Worm (Caenorhabditis elegans): ENCODE results near the gene nspb-12.

Gene nspb-12

ce11 chrIII:5564799-5565198 is 3.8 kb downstream of the nspb-12 start, which contains the start of gene mlc-3:
TSS of gene mlc-3 (plus strand) at chrIII:5565025.
- TF ChIP-seq sma-9 (GFP tag; optimal IDR thresholded peaks at IDR 0.05) (peak; percentile 20), sma-9 (tag; optimal IDR thresholded peaks at IDR 0.05) (no peak), elt-3 (tag; optimal IDR thresholded peaks at IDR 0.05) (no peak), nhr-25 (tag; optimal IDR thresholded peaks at IDR 0.05) (no peak), nhr-129 (tag; optimal IDR thresholded peaks at IDR 0.05) (peak; percentile 25), ama-1 (optimal IDR thresholded peaks at IDR 0.05) (peak; percentile 47), lin-39 (tag; optimal IDR thresholded peaks at IDR 0.05) (no peak), elt-1 (tag; optimal IDR thresholded peaks at IDR 0.05) (no peak), F13H6.1 (tag; optimal IDR thresholded peaks at IDR 0.05) (peak; percentile 49)

- TF ChIP-seq lsy-2 (tag; optimal IDR thresholded peaks at IDR 0.05) (no peak), C34F6.9 (tag; optimal IDR thresholded peaks at IDR 0.05) (no peak), ceh-16 (tag; optimal IDR thresholded peaks at IDR 0.05) (no peak), unc-55 (GFP tag; optimal IDR thresholded peaks at IDR 0.05) (no peak), unc-62 (GFP tag; optimal IDR thresholded peaks at IDR 0.05) (no peak), nhr-21 (tag; optimal IDR thresholded peaks at IDR 0.05) (no peak), sma-9 (GFP tag; optimal IDR thresholded peaks at IDR 0.05) (no peak), sma-9 (tag; optimal IDR thresholded peaks at IDR 0.05) (no peak), mbf-1 (tag; optimal IDR thresholded peaks at IDR 0.05) (no peak), unc-39 (tag; optimal IDR thresholded peaks at IDR 0.05) (no peak), egl-27 (tag; optimal IDR thresholded peaks at IDR 0.05) (no peak), mab-5 (tag; optimal IDR thresholded peaks at IDR 0.05) (no peak), peb-1 (tag; optimal IDR thresholded peaks at IDR 0.05) (no peak), elt-1 (tag; optimal IDR thresholded peaks at IDR 0.05) (no peak), ZK546.5 (tag; optimal IDR thresholded peaks at IDR 0.05) (no peak)
Measured at ce11 chrIII:5564325-5564724, 4.3 kb downstream of the nspb-12 start.

ce11 chrIII:5563680-5564079 is 4.9 kb downstream of the nspb-12 start:
- TF ChIP-seq mbf-1 (tag; optimal IDR thresholded peaks at IDR 0.05) (no peak), ztf-1 (GFP tag; conservative IDR thresholded peaks at IDR 0.05) (no peak), ztf-4 (tag; optimal IDR thresholded peaks at IDR 0.05) (no peak), nhr-129 (tag; optimal IDR thresholded peaks at IDR 0.05) (peak; percentile 76), lsy-2 (tag; optimal IDR thresholded peaks at IDR 0.05) (peak in 1 of 2 experiments; percentile 23), F13H6.1 (tag; optimal IDR thresholded peaks at IDR 0.05) (peak; percentile 70), C34F6.9 (tag; optimal IDR thresholded peaks at IDR 0.05) (peak; percentile 19)

- TF ChIP-seq elt-1 (tag; optimal IDR thresholded peaks at IDR 0.05) = no peak
- TF ChIP-seq zag-1 (tag; optimal IDR thresholded peaks at IDR 0.05) = no peak
- TF ChIP-seq alr-1 (tag; optimal IDR thresholded peaks at IDR 0.05) = no peak
- TF ChIP-seq snpc-4 (tag; optimal IDR thresholded peaks at IDR 0.05) = no peak
- no peak for TF ChIP-seq elt-3 (tag; optimal IDR thresholded peaks at IDR 0.05)
- peak; percentile 31 for TF ChIP-seq ama-1 (optimal IDR thresholded peaks at IDR 0.05)
Measured at ce11 chrIII:5557246-5557819, 11.2 kb downstream of the nspb-12 start, which contains the start of gene rpc-2. TSS of gene rpc-2 (plus strand) at chrIII:5557365.

- TF ChIP-seq sem-4 (tag; optimal IDR thresholded peaks at IDR 0.05) (peak; percentile 88), aly-2 (tag; optimal IDR thresholded peaks at IDR 0.05) (no peak), sma-3 (GFP tag; optimal IDR thresholded peaks at IDR 0.05) (peak; percentile 85), ztf-1 (GFP tag; conservative IDR thresholded peaks at IDR 0.05) (no peak), C34F6.9 (tag; optimal IDR thresholded peaks at IDR 0.05) (peak; percentile 52), lin-39 (tag; optimal IDR thresholded peaks at IDR 0.05) (no peak), ztf-4 (tag; optimal IDR thresholded peaks at IDR 0.05) (peak; percentile 56), nhr-25 (tag; optimal IDR thresholded peaks at IDR 0.05) (peak; percentile 70), mbf-1 (tag; optimal IDR thresholded peaks at IDR 0.05) (no peak), mab-5 (tag; optimal IDR thresholded peaks at IDR 0.05) (peak; percentile 69), gmeb-1 (tag; optimal IDR thresholded peaks at IDR 0.05) (peak; percentile 79), blmp-1 (tag; optimal IDR thresholded peaks at IDR 0.05; ENCODE audit: insufficient read depth) (peak; percentile 39), F13H6.1 (tag; optimal IDR thresholded peaks at IDR 0.05) (peak; percentile 85), skn-1 (tag; optimal IDR thresholded peaks at IDR 0.05) (peak; percentile 76), sma-9 (GFP tag; optimal IDR thresholded peaks at IDR 0.05) (peak; percentile 87), sma-9 (tag; optimal IDR thresholded peaks at IDR 0.05) (no peak), nhr-237 (tag; optimal IDR thresholded peaks at IDR 0.05) (no peak), lin-13 (GFP tag; optimal IDR thresholded peaks at IDR 0.05) (peak; percentile 61), lin-11 (tag; optimal IDR thresholded peaks at IDR 0.05) (peak; percentile 58), lsy-2 (tag; optimal IDR thresholded peaks at IDR 0.05) (peak; percentile 20 to 85), nhr-129 (tag; optimal IDR thresholded peaks at IDR 0.05) (peak; percentile 27), fos-1 (tag; optimal IDR thresholded peaks at IDR 0.05) (peak; percentile 28), elt-1 (tag; optimal IDR thresholded peaks at IDR 0.05) (no peak), nhr-21 (tag; optimal IDR thresholded peaks at IDR 0.05) (peak; percentile 14), unc-55 (GFP tag; optimal IDR thresholded peaks at IDR 0.05) (peak; percentile 77), unc-62 (GFP tag; optimal IDR thresholded peaks at IDR 0.05) (no peak), nhr-11 (tag; optimal IDR thresholded peaks at IDR 0.05) (peak; percentile 10), snpc-4 (tag; optimal IDR thresholded peaks at IDR 0.05) (peak; percentile 47), nhr-10 (tag; optimal IDR thresholded peaks at IDR 0.05) (no peak), crh-2 (tag; optimal IDR thresholded peaks at IDR 0.05) (peak; percentile 40)
Measured at ce11 chrIII:5554884-5555500, 13.6 kb downstream of the nspb-12 start, which contains the start of the genes nmad-1 and hach-1. TSS of gene nmad-1 (minus strand) at chrIII:5554934. TSS of gene hach-1 (plus strand) at chrIII:5555450.

Measured in whole organism, L2 larva.